Worm (Caenorhabditis elegans) whole organism, L4/young adult: ENCODE results near the gene C56A3.5.

ENCODE experiments used
- W03F9.2 ChIP-seq: fragments of 150-350 bp; optimal IDR thresholded peaks from 2 replicates; lab custom pipeline; 2014; ENCODE audit warnings: missing biosample characterization, missing genetic modification characterization
- dao-5 ChIP-seq: sonication (generic microtip); optimal IDR thresholded peaks from 2 replicates; lab custom pipeline; 2016; ENCODE audit warnings: missing genotype, missing genetic modification characterization, moderate library complexity, missing compliant biosample characterization
- him-1 ChIP-seq: sonication (generic microtip); optimal IDR thresholded peaks from 2 replicates; lab custom pipeline; 2016; ENCODE audit warnings: missing genotype, missing genetic modification reagents, missing genetic modification characterization, missing compliant biosample characterization

Gene C56A3.5

ce11 chrV:13563841-13564240 lies 12.1 kb downstream of the C56A3.5 start, which contains the start of gene grl-17:
TSS of gene grl-17 (minus strand) at chrV:13563941.
- TF ChIP-seq W03F9.2 (no peak), him-1 (tag; lab: Kevin White, UChicago) (no peak), dao-5 (tag; lab: Kevin White, UChicago) (no peak)

DNA sequence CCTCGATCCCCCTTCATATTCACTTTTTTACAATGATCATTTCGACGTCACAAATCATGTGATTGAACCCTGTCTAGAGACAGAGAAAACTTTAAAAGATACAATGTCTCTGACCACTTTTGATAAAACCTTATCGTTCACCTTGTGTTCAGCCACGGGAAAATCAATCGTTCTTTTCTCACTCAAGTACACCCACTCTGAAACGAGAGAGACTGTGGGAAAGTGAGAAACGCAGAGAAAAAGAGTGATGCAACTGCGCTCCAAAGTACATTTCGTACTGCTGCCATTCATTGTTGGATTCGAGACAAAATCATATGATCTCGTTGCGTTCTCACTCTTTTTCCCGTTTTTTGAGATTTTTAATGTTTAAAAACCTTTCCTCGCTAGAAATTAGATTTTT lies 13.4 kb downstream of the C56A3.5 start:
- TF ChIP-seq W03F9.2, result peak; percentile 85
- TF ChIP-seq him-1 (tag; lab: Kevin White, UChicago), result no peak

DNA sequence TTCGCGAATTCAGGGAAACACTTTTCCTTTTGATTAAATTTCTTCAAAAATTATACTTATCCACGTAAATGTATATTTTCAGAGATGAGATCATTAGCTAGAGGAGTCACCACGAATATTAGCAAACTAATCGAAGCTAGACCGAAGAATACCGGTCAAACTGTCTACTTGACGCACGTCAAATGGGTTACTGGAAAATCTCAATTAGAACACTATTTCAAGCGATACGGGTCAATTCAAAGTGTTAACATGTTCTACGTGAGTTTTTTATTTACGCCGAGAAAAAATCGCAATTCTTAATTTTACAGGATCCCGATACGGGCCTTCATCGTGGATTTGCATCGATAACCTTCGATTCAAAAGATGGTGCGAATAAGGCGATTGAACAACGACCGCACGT lies 14.0 kb downstream of the C56A3.5 start, which contains the start of gene slrp-1:
slrp-1 (plus strand) TSS at position 83 of the 400 bp plus-strand sequence.
- no peak for TF ChIP-seq dao-5 (tag; lab: Kevin White, UChicago)
- TF ChIP-seq him-1 (tag; lab: Kevin White, UChicago), result no peak
- no peak for TF ChIP-seq W03F9.2

- TF ChIP-seq W03F9.2 (no peak), him-1 (tag; lab: Kevin White, UChicago) (no peak), dao-5 (tag; lab: Kevin White, UChicago) (no peak)
Measured at ce11 chrV:13566967-13567366, 15.2 kb downstream of the C56A3.5 start.

DNA sequence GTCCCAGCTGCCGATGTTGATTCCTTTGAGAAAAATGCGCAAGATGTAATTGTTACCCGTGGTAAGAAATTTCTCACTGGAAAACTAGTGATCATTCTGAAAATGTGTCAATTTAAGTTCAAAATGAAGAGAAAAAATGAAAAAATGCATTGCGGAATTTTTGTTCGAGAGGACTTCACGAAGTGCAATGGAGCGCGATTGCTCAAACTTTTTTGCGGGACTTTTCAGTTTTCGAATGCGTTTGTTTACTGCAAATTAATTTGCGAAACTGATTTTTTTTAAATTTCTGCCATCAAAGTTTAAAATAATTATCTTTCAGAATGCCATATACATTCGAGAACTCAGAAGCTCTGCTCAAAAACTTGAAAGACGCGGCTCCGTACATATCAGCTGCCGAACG lies 16.8 kb downstream of the C56A3.5 start, which contains the start of the genes nuaf-1 and bir-2:
nuaf-1 (minus strand) TSS at position 98 of the 400 bp plus-strand sequence.
bir-2 (plus strand) TSS at position 318 of the 400 bp plus-strand sequence.
- TF ChIP-seq W03F9.2 (peak; percentile 83), dao-5 (tag; lab: Kevin White, UChicago) (no peak)

- no peak for TF ChIP-seq him-1 (tag; lab: Kevin White, UChicago)
Measured at ce11 chrV:13571714-13572258, 20.0 kb downstream of the C56A3.5 start, which contains the start of gene C50B8.4. TSS of gene C50B8.4 (plus strand) at chrV:13572012.

- TF ChIP-seq him-1 (tag; lab: Kevin White, UChicago), result no peak
- TF ChIP-seq W03F9.2, result no peak
- no peak for TF ChIP-seq dao-5 (tag; lab: Kevin White, UChicago)
Measured at ce11 chrV:13575866-13576265, 24.1 kb downstream of the C56A3.5 start.

DNA sequence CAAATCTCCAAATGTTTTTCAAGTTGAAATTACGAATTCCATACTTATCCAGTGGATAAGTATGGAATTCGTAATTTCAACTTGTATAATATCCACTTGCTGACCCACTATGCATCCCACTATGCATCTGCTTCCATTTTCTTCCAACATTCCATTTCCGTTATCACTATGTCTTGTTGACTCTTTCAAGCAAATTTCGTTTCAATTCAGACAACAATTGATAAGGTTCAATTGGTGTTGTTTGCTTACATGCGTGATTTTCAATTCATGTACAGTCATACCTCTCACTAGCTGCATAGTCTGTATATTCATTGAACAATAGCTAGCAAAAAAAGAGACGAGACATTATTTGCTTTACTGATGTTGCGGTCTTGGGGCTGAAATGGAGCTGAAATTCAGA lies 25.1 kb downstream of the C56A3.5 start:
- TF ChIP-seq W03F9.2 (no peak), dao-5 (tag; lab: Kevin White, UChicago) (no peak), him-1 (tag; lab: Kevin White, UChicago) (no peak)

ce11 chrV:13577463-13577862 lies 25.7 kb downstream of the C56A3.5 start:
- TF ChIP-seq him-1 (tag; lab: Kevin White, UChicago), result no peak
- TF ChIP-seq W03F9.2, result no peak
- TF ChIP-seq dao-5 (tag; lab: Kevin White, UChicago), result no peak

DNA sequence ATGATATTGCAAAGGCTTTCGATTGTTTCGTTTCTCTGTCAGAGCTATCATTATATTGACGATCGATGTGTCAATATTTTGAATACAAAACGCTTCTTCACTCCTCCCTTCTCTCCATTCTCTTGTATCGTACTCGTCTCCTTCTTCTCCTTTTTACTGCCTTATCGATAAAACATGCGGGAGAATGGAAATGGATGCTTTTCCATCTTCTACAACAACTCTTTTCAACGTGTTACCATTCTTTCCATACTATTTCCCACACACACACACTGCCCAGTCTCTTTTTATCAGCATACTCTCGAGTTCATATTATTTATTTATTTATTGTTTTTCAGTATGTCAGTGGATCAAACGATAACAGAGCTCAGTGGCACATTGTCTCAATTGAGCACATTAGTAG lies 26.9 kb downstream of the C56A3.5 start, which contains the start of gene C50B8.6:
C50B8.6 (plus strand) TSS at position 336 of the 400 bp plus-strand sequence.
- TF ChIP-seq him-1 (tag; lab: Kevin White, UChicago) (no peak), dao-5 (tag; lab: Kevin White, UChicago) (no peak), W03F9.2 (no peak)

DNA sequence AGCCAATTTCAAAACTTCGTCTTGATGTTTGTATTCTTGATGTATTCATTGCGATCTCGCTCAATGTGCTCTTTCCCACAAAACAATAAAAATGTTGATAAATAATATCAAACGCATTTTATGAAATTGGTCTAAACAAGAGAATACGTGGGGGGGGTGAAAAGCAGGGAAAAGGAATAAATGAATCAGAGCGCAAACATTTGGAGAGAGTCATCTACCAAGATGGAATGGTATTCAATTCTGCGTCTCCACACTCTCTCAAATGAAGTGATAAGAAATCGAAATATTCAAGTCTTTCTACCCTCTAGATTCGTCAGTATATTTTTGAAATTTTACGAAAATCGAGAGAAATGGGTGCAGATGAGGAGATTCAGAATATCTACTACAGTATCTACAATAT lies 28.9 kb downstream of the C56A3.5 start, which contains the start of gene C50B8.5:
C50B8.5 (plus strand) TSS at position 273 of the 400 bp plus-strand sequence.
- TF ChIP-seq dao-5 (tag; lab: Kevin White, UChicago), result no peak

- TF ChIP-seq him-1 (tag; lab: Kevin White, UChicago) (no peak), dao-5 (tag; lab: Kevin White, UChicago) (no peak), W03F9.2 (no peak)
Measured at ce11 chrV:13584484-13584883, 32.7 kb downstream of the C56A3.5 start, which contains the start of gene F53F4.1. TSS of gene F53F4.1 (plus strand) at chrV:13584784.

ce11 chrV:13587902-13588301 lies 36.1 kb downstream of the C56A3.5 start, which contains the start of gene F53F4.17:
TSS of gene F53F4.17 (plus strand) at chrV:13588202.
- TF ChIP-seq him-1 (tag; lab: Kevin White, UChicago), result no peak
- no peak for TF ChIP-seq W03F9.2
- no peak for TF ChIP-seq dao-5 (tag; lab: Kevin White, UChicago)

DNA sequence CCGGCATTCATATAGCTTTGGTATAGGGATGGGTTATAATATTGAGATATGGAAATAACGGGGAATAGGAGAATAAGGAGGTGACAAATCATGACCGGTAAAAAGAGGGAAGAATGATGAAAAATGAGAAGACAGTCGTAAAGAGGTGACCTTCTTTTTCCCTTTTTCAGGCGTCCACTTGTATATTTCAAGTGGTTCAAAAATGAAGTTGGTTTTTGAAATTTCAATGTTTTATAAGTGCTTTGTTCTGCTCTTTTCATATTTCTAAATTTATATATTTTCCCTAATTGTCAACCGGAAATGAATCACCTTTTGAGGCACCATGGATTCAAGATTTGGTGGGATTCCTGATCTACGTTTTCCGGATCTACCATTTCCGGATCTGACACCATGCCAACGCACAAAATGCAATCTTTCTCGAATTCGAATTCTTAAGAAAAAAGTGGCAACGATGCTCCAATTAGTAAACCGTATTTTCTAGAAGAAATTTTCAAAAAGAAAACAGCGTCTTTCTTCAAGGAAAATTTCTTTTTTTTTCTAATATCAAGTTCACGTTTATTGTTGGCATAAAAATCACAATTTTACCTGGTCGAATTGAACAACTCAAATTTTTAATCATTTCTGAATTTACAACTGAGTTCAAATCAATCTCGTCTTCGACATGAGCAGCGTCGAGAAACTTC lies 37.9 kb downstream of the C56A3.5 start, which contains the start of the genes F53F4.2 and F53F4.18:
F53F4.2 (minus strand) TSS at position 101 of the 683 bp plus-strand sequence.
F53F4.18 (plus strand) TSS at position 633 of the 683 bp plus-strand sequence.
- TF ChIP-seq dao-5 (tag; lab: Kevin White, UChicago) (no peak), him-1 (tag; lab: Kevin White, UChicago) (no peak), W03F9.2 (no peak)
